Fruit fly (Drosophila melanogaster): ENCODE measurements around the gene MetRS-m.

The MetRS-m gene

DNA sequence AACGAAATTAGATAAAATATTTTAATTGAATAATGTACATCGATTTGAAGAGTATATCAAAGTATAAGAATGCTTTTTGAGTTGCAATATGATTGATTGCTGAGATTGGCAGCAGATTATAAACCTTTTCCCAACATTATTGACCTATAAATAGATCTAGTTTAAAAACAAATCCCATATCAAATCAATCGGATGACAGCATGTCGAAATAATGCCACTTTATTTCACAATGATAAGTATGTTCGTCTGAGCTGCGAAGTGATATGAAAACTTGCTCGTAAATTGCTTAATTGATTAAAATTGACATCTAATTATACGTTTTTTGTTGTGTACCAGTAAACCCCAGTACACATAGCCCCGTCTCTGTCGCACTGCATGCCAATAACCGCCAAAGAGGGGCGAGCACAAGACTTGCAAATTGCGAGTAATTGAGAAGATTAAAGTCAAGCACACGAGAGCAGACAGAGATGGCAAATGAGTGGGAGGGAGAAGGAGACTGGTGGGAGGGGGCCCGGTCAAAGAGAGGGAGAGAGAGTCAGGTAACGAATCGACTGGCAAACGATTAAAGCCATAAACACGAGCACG, 23.3 kb upstream of the MetRS-m start (continued):
- TF ChIP-seq CG11456 (GFP tag; IDR thresholded peaks at IDR 0.05) = no peak
- TF ChIP-seq chif (GFP tag; optimal IDR thresholded peaks at IDR 0.05) = peak in 1 of 2 experiments; percentile 37
- no peak for TF ChIP-seq Mrtf (GFP tag; IDR thresholded peaks at IDR 0.05)
- no peak for TF ChIP-seq CG32532 (GFP tag; IDR thresholded peaks at IDR 0.05)
- TF ChIP-seq Trl (optimal IDR thresholded peaks at IDR 0.05) = peak in 1 of 2 experiments; percentile 46
- no peak for TF ChIP-seq Trl (GFP tag; optimal IDR thresholded peaks at IDR 0.05)
- TF ChIP-seq Dip2 (GFP tag; IDR thresholded peaks at IDR 0.05) = no peak
- TF ChIP-seq otp (GFP tag; IDR thresholded peaks at IDR 0.05) = no peak
- TF ChIP-seq D19A (tag; optimal IDR thresholded peaks at IDR 0.05) = peak; percentile 10
- TF ChIP-seq CoRest (tag; optimal IDR thresholded peaks at IDR 0.05) = peak; percentile 63
- no peak for TF ChIP-seq Poxn (GFP tag; IDR thresholded peaks at IDR 0.05)
- TF ChIP-seq CG1603 (tag; optimal IDR thresholded peaks at IDR 0.05) = peak; percentile 32
- TF ChIP-seq CG15479 (GFP tag; optimal IDR thresholded peaks at IDR 0.05) = peak; percentile 88
- TF ChIP-seq trh (GFP tag; optimal IDR thresholded peaks at IDR 0.05) = no peak
- TF ChIP-seq CG32767 (GFP tag; IDR thresholded peaks at IDR 0.05) = no peak
- TF ChIP-seq CG1792 (GFP tag; optimal IDR thresholded peaks at IDR 0.05) = no peak
- TF ChIP-seq mld (GFP tag; IDR thresholded peaks at IDR 0.05; ENCODE audit: partially characterized antibody) = no peak
- no peak for TF ChIP-seq CG6813 (GFP tag; optimal IDR thresholded peaks at IDR 0.05)
- peak; percentile 23 for TF ChIP-seq pho (GFP tag; optimal IDR thresholded peaks at IDR 0.05)
- TF ChIP-seq Six4 (GFP tag; optimal IDR thresholded peaks at IDR 0.05) = no peak
- TF ChIP-seq ro (GFP tag; IDR thresholded peaks at IDR 0.05) = no peak
- no peak for TF ChIP-seq dmrt11E (tag; optimal IDR thresholded peaks at IDR 0.05)
- TF ChIP-seq CG8944 (GFP tag; optimal IDR thresholded peaks at IDR 0.05) = peak; percentile 31
- TF ChIP-seq Bdp1 (GFP tag; optimal IDR thresholded peaks at IDR 0.05) = no peak
- TF ChIP-seq CG3163 (GFP tag; optimal IDR thresholded peaks at IDR 0.05) = no peak
- no peak for TF ChIP-seq CG13287 (GFP tag; IDR thresholded peaks at IDR 0.05; ENCODE audit: partially characterized antibody)
- TF ChIP-seq chinmo (GFP tag; IDR thresholded peaks at IDR 0.05; ENCODE audit: partially characterized antibody) = no peak
- TF ChIP-seq zf30C (GFP tag; optimal IDR thresholded peaks at IDR 0.05) = no peak
- TF ChIP-seq nerfin-2 (GFP tag; IDR thresholded peaks at IDR 0.05; ENCODE audit: partially characterized antibody) = no peak
- TF ChIP-seq CG8765 (GFP tag; IDR thresholded peaks at IDR 0.05) = no peak
- TF ChIP-seq stwl (tag; optimal IDR thresholded peaks at IDR 0.05) = no peak
- TF ChIP-seq btn (GFP tag; optimal IDR thresholded peaks at IDR 0.05) = no peak
- no peak for TF ChIP-seq sens-2 (GFP tag; IDR thresholded peaks at IDR 0.05)
- no peak for TF ChIP-seq stc (GFP tag; IDR thresholded peaks at IDR 0.05)
- no peak for TF ChIP-seq br (optimal IDR thresholded peaks at IDR 0.05)
- TF ChIP-seq Fer1 (GFP tag; optimal IDR thresholded peaks at IDR 0.05) = no peak
- no peak for TF ChIP-seq CG10274 (GFP tag; optimal IDR thresholded peaks at IDR 0.05)
- TF ChIP-seq dati (GFP tag; IDR thresholded peaks at IDR 0.05) = no peak
- TF ChIP-seq ara (GFP tag; IDR thresholded peaks at IDR 0.05) = no peak
- no peak for TF ChIP-seq ato (GFP tag; IDR thresholded peaks at IDR 0.05; ENCODE audit: partially characterized antibody)
- TF ChIP-seq CG9215 (GFP tag; IDR thresholded peaks at IDR 0.05) = no peak
- no peak for TF ChIP-seq CG12299 (tag; optimal IDR thresholded peaks at IDR 0.05)
- peak; percentile 22 for TF ChIP-seq CG18599 (GFP tag; optimal IDR thresholded peaks at IDR 0.05)
- TF ChIP-seq Xbp1 (GFP tag; optimal IDR thresholded peaks at IDR 0.05) = peak; percentile 45
- TF ChIP-seq Hey (tag; optimal IDR thresholded peaks at IDR 0.05) = no peak
- no peak for TF ChIP-seq B-H2 (GFP tag; optimal IDR thresholded peaks at IDR 0.05)
- no peak for TF ChIP-seq CG12071 (GFP tag; optimal IDR thresholded peaks at IDR 0.05)
- TF ChIP-seq YL-1 (GFP tag; optimal IDR thresholded peaks at IDR 0.05) = no peak
- peak; percentile 79 for TF ChIP-seq Ets65A (GFP tag)
- TF ChIP-seq Sry-δ (GFP tag; optimal IDR thresholded peaks at IDR 0.05) = peak; percentile 9
- no peak for TF ChIP-seq CG2889 (GFP tag; IDR thresholded peaks at IDR 0.05)
- TF ChIP-seq CG2202 (tag; optimal IDR thresholded peaks at IDR 0.05) = no peak

Data from whole organism, embryonic.